Worm (Caenorhabditis elegans) whole organism, L2 larva: Measurements from ENCODE around the gene C50F7.6.
A peak's percentile ranks its signal among the peaks of the same experiment; 100 is the strongest.

Source experiments
- C34F6.9 ChIP-seq: fragments of 150-350 bp; optimal IDR thresholded peaks from 2 replicates; lab custom pipeline; 2014; ENCODE audit warnings: missing biosample characterization, missing genetic modification characterization
- F13H6.1 ChIP-seq: sonication (generic microtip); optimal IDR thresholded peaks from 2 replicates; lab custom pipeline; 2016; ENCODE audit warnings: missing genetic modification characterization, missing compliant biosample characterization
- R02D3.7 ChIP-seq: fragments of 150-350 bp; optimal IDR thresholded peaks from 2 replicates; lab custom pipeline; 2014; ENCODE audit warnings: missing biosample characterization, missing genetic modification characterization
- Y55F3AM.14 ChIP-seq: fragments of 200-800 bp; sonication (Bioruptor generic); optimal IDR thresholded peaks from 2 replicates; lab custom pipeline; 2018; ENCODE audit warnings: mild to moderate bottlenecking, missing genetic modification characterization, missing compliant biosample characterization
- alr-1 ChIP-seq: fragments of 150-350 bp; optimal IDR thresholded peaks from 2 replicates; lab custom pipeline; 2014; ENCODE audit warnings: missing biosample characterization, missing genetic modification characterization
- aly-2 ChIP-seq: fragments of 150-350 bp; optimal IDR thresholded peaks from 2 replicates; lab custom pipeline; 2014; ENCODE audit warnings: missing biosample characterization, missing genetic modification characterization
- blmp-1 ChIP-seq: sonication (generic microtip); optimal IDR thresholded peaks from 2 replicates; lab custom pipeline; 2017; ENCODE audit warnings: missing genetic modification characterization, mild to moderate bottlenecking, missing compliant biosample characterization, antibody characterized with exemption, moderate library complexity; ENCODE audit not compliant: insufficient read depth
- crh-2 ChIP-seq: sonication (generic microtip); optimal IDR thresholded peaks from 2 replicates; lab custom pipeline; 2017; ENCODE audit warnings: missing biosample characterization, missing genetic modification characterization
- egl-27 ChIP-seq: sonication (generic microtip); optimal IDR thresholded peaks from 3 replicates; lab custom pipeline; 2017; ENCODE audit warnings: missing biosample characterization, missing genetic modification reagents, missing genetic modification characterization
- elt-1 ChIP-seq: fragments of 150-350 bp; optimal IDR thresholded peaks from 2 replicates; lab custom pipeline; 2014; ENCODE audit warnings: missing biosample characterization, missing genetic modification characterization
- elt-3 ChIP-seq: sonication (generic microtip); optimal IDR thresholded peaks from 2 replicates; lab custom pipeline; 2017; ENCODE audit warnings: missing biosample characterization, missing genetic modification characterization
- fos-1 ChIP-seq: fragments of 150-350 bp; optimal IDR thresholded peaks from 2 replicates; lab custom pipeline; 2014; ENCODE audit warnings: missing biosample characterization, missing genetic modification characterization
- gmeb-1 ChIP-seq: fragments of 150-350 bp; optimal IDR thresholded peaks from 2 replicates; lab custom pipeline; 2014; ENCODE audit warnings: missing biosample characterization, missing genetic modification characterization
- lin-11 ChIP-seq: fragments of 150-350 bp; sonication (generic microtip); optimal IDR thresholded peaks from 2 replicates; lab custom pipeline; 2014; ENCODE audit warnings: missing biosample characterization, missing genetic modification characterization, inconsistent platforms, mixed read lengths
- lin-13 ChIP-seq: fragments of 150-350 bp; optimal IDR thresholded peaks from 2 replicates; lab custom pipeline; 2014; ENCODE audit warnings: missing biosample characterization, missing genetic modification reagents, missing genetic modification characterization
- lin-39 ChIP-seq: fragments of 150-350 bp; optimal IDR thresholded peaks from 2 replicates; lab custom pipeline; 2014; ENCODE audit warnings: missing biosample characterization, missing genetic modification reagents, missing genetic modification characterization
- lsy-2 ChIP-seq, 2 experiments: fragments of 150-350 bp in 1 of 2; sonication (generic microtip) in 1 of 2; optimal IDR thresholded peaks; 2 replicates each; lab custom pipeline; 2014 to 2017; ENCODE audit warnings: missing biosample characterization in 2 of 2, missing genetic modification characterization in 2 of 2
- mab-5 ChIP-seq: fragments of 150-350 bp; optimal IDR thresholded peaks from 2 replicates; lab custom pipeline; 2014; ENCODE audit warnings: missing biosample characterization, missing genetic modification characterization
- mdl-1 ChIP-seq, 2 experiments: fragments of 150-350 bp in 1 of 2; sonication (generic microtip) in 1 of 2; optimal IDR thresholded peaks; 2 replicates each; lab custom pipeline; 2017; ENCODE audit warnings: missing biosample characterization in 2 of 2, missing genetic modification characterization in 2 of 2
- nhr-10 ChIP-seq: sonication (generic microtip); optimal IDR thresholded peaks from 2 replicates; lab custom pipeline; 2017; ENCODE audit warnings: missing biosample characterization, missing genetic modification characterization
- nhr-12 ChIP-seq: fragments of 150-350 bp; optimal IDR thresholded peaks from 2 replicates; lab custom pipeline; 2014; ENCODE audit warnings: missing biosample characterization, missing genetic modification characterization
- nhr-129 ChIP-seq: fragments of 150-350 bp; optimal IDR thresholded peaks from 2 replicates; lab custom pipeline; 2014; ENCODE audit warnings: missing biosample characterization, missing genetic modification characterization
- nhr-21 ChIP-seq: fragments of 150-350 bp; optimal IDR thresholded peaks from 2 replicates; lab custom pipeline; 2014; ENCODE audit warnings: missing biosample characterization, missing genetic modification characterization
- nhr-23 ChIP-seq: fragments of 150-350 bp; optimal IDR thresholded peaks from 2 replicates; lab custom pipeline; 2014; ENCODE audit warnings: missing biosample characterization, missing genetic modification reagents, missing genetic modification characterization
- nhr-25 ChIP-seq: fragments of 150-350 bp; sonication (generic microtip); optimal IDR thresholded peaks from 3 replicates; lab custom pipeline; 2014; ENCODE audit warnings: missing biosample characterization, missing genetic modification characterization
- nhr-77 ChIP-seq: fragments of 150-350 bp; optimal IDR thresholded peaks from 2 replicates; lab custom pipeline; 2014; ENCODE audit warnings: missing biosample characterization, missing genetic modification characterization
- peb-1 ChIP-seq: fragments of 150-350 bp; optimal IDR thresholded peaks from 2 replicates; lab custom pipeline; 2014; ENCODE audit warnings: missing biosample characterization, missing genetic modification characterization
- sem-4 ChIP-seq: fragments of 150-350 bp; optimal IDR thresholded peaks from 2 replicates; lab custom pipeline; 2014; ENCODE audit warnings: missing biosample characterization, missing genetic modification reagents, missing genetic modification characterization
- skn-1 ChIP-seq: sonication (generic microtip); optimal IDR thresholded peaks from 2 replicates; lab custom pipeline; 2017; ENCODE audit warnings: missing biosample characterization, missing genetic modification characterization
- sma-3 ChIP-seq: sonication (generic microtip); optimal IDR thresholded peaks from 2 replicates; lab custom pipeline; 2016; ENCODE audit warnings: missing genetic modification reagents, missing genetic modification characterization, missing compliant biosample characterization
- sma-9 ChIP-seq, 2 experiments: fragments of 150-350 bp in 1 of 2; sonication (generic microtip) in 1 of 2; optimal IDR thresholded peaks; 2 replicates each; lab custom pipeline; 2014 to 2016; ENCODE audit warnings: missing genetic modification characterization in 2 of 2, mild to moderate bottlenecking in 1 of 2, missing biosample characterization in 1 of 2, missing compliant biosample characterization in 1 of 2, missing genetic modification reagents in 1 of 2, moderate library complexity in 1 of 2
- snpc-4 ChIP-seq: fragments of 150-350 bp; optimal IDR thresholded peaks from 2 replicates; lab custom pipeline; 2014; ENCODE audit warnings: missing biosample characterization, missing genetic modification characterization
- unc-39 ChIP-seq: fragments of 150-350 bp; optimal IDR thresholded peaks from 2 replicates; lab custom pipeline; 2014; ENCODE audit warnings: missing biosample characterization, missing genetic modification characterization
- unc-55 ChIP-seq: fragments of 150-350 bp; sonication (generic microtip); optimal IDR thresholded peaks from 3 replicates; lab custom pipeline; 2014; ENCODE audit warnings: missing biosample characterization, missing genetic modification reagents, missing genetic modification characterization
- unc-62 ChIP-seq: fragments of 150-350 bp; optimal IDR thresholded peaks from 2 replicates; lab custom pipeline; 2014; ENCODE audit warnings: missing biosample characterization, missing genetic modification reagents, missing genetic modification characterization
- zag-1 ChIP-seq: fragments of 150-350 bp; optimal IDR thresholded peaks from 2 replicates; lab custom pipeline; 2014; ENCODE audit warnings: missing biosample characterization, missing genetic modification characterization
- ztf-1 ChIP-seq: fragments of 200-800 bp; sonication (Bioruptor generic); conservative IDR thresholded peaks from 2 replicates; pipeline ENCODE4 v1.3.6; 2022; ENCODE audit warnings: missing genetic modification characterization, missing compliant biosample characterization
- ztf-11 ChIP-seq: sonication (generic microtip); optimal IDR thresholded peaks from 2 replicates; lab custom pipeline; 2017; ENCODE audit warnings: missing biosample characterization, missing genetic modification characterization

Gene C50F7.6

ce11 chrIV:7712252-7712651, 10.7 kb downstream of the C50F7.6 start:
- no peak for TF ChIP-seq fos-1 (tag; lab: Kevin White, UChicago)
- TF ChIP-seq lsy-2 (tag; optimal IDR thresholded peaks at IDR 0.05; lab: Kevin White, UChicago), result no peak
- no peak for TF ChIP-seq unc-55
- no peak for TF ChIP-seq gmeb-1 (tag; lab: Kevin White, UChicago)
- TF ChIP-seq zag-1, result no peak
- TF ChIP-seq peb-1 (tag; lab: Kevin White, UChicago), result no peak
- TF ChIP-seq nhr-23, result no peak
- TF ChIP-seq egl-27, result no peak
- no peak for TF ChIP-seq blmp-1 (tag; lab: Kevin White, UChicago)
- TF ChIP-seq sma-9 (GFP tag; optimal IDR thresholded peaks at IDR 0.05; lab: Kevin White, UChicago), result no peak
- TF ChIP-seq sma-9 (tag; optimal IDR thresholded peaks at IDR 0.05; lab: Kevin White, UChicago), result no peak
- TF ChIP-seq elt-1, result no peak
- TF ChIP-seq R02D3.7 (tag; lab: Kevin White, UChicago), result no peak
- TF ChIP-seq nhr-25 (tag; lab: Kevin White, UChicago), result no peak
- no peak for TF ChIP-seq aly-2 (tag; lab: Kevin White, UChicago)
- TF ChIP-seq ztf-11 (tag; lab: Kevin White, UChicago), result no peak
- TF ChIP-seq, all 48 proteins: peak for 0

- peak; percentile 12 for TF ChIP-seq nhr-129
- TF ChIP-seq crh-2 (tag; lab: Kevin White, UChicago), result peak; percentile 49
- no peak for TF ChIP-seq blmp-1 (tag; lab: Kevin White, UChicago)
- TF ChIP-seq fos-1 (tag; lab: Kevin White, UChicago), result peak; percentile 99
- peak; percentile 62 for TF ChIP-seq sma-9 (GFP tag; optimal IDR thresholded peaks at IDR 0.05; lab: Kevin White, UChicago)
- TF ChIP-seq sma-9 (tag; optimal IDR thresholded peaks at IDR 0.05; lab: Kevin White, UChicago), result no peak
Measured at ce11 chrIV:7710824-7711223, 12.2 kb downstream of the C50F7.6 start, which contains the start of gene nhr-8. nhr-8 (plus strand) TSS chrIV:7710983.

ce11 chrIV:7709701-7710100, 13.3 kb downstream of the C50F7.6 start, which contains the start of the genes mrpl-1, emc-6 and mrps-24:
mrpl-1 (minus strand) TSS chrIV:7709701.
emc-6 (minus strand) TSS chrIV:7709736.
mrps-24 (plus strand) TSS chrIV:7710045.
- TF ChIP-seq lin-39 (tag; lab: Kevin White, UChicago), result no peak
- TF ChIP-seq nhr-23, result no peak
- TF ChIP-seq nhr-10, result no peak
- TF ChIP-seq skn-1 (tag; lab: Kevin White, UChicago), result peak; percentile 56
- TF ChIP-seq sma-3 (GFP tag; lab: Kevin White, UChicago), result peak; percentile 48
- TF ChIP-seq Y55F3AM.14, result no peak
- peak; percentile 91 for TF ChIP-seq sem-4 (tag; lab: Kevin White, UChicago)
- TF ChIP-seq nhr-21, result no peak
- TF ChIP-seq sma-9 (GFP tag; optimal IDR thresholded peaks at IDR 0.05; lab: Kevin White, UChicago), result peak; percentile 43
- no peak for TF ChIP-seq sma-9 (tag; optimal IDR thresholded peaks at IDR 0.05; lab: Kevin White, UChicago)
- TF ChIP-seq lin-11 (tag; lab: Kevin White, UChicago), result no peak
- peak; percentile 50 for TF ChIP-seq nhr-25 (tag; lab: Kevin White, UChicago)
- no peak for TF ChIP-seq unc-62 (GFP tag; lab: Kevin White, UChicago)
- TF ChIP-seq lin-13 (GFP tag; lab: Kevin White, UChicago), result peak; percentile 58
- peak; percentile 29 for TF ChIP-seq mab-5 (tag; lab: Kevin White, UChicago)
- peak; percentile 73 for TF ChIP-seq crh-2 (tag; lab: Kevin White, UChicago)
- TF ChIP-seq C34F6.9 (tag; lab: Kevin White, UChicago), result peak; percentile 82
- TF ChIP-seq gmeb-1 (tag; lab: Kevin White, UChicago), result peak; percentile 63
- TF ChIP-seq aly-2 (tag; lab: Kevin White, UChicago), result no peak
- TF ChIP-seq ztf-1 (GFP tag; lab: Robert Waterston, UW), result no peak
- peak; percentile 13 for TF ChIP-seq nhr-129
- no peak for TF ChIP-seq alr-1 (tag; lab: Kevin White, UChicago)
- peak; percentile 48 to 83 for TF ChIP-seq lsy-2 (tag; optimal IDR thresholded peaks at IDR 0.05; lab: Kevin White, UChicago)
- TF ChIP-seq fos-1 (tag; lab: Kevin White, UChicago), result peak; percentile 51
- TF ChIP-seq F13H6.1 (tag; lab: Kevin White, UChicago), result peak; percentile 44
- TF ChIP-seq nhr-77, result no peak
- no peak for TF ChIP-seq unc-39 (tag; lab: Kevin White, UChicago)
- peak; percentile 89 for TF ChIP-seq unc-55
- no peak for TF ChIP-seq peb-1 (tag; lab: Kevin White, UChicago)
- TF ChIP-seq nhr-12 (tag; lab: Kevin White, UChicago), result no peak
- no peak for TF ChIP-seq mdl-1 (tag; optimal IDR thresholded peaks at IDR 0.05; lab: Kevin White, UChicago)
- TF ChIP-seq ztf-11 (tag; lab: Kevin White, UChicago), result no peak
- TF ChIP-seq snpc-4 (tag; lab: Kevin White, UChicago), result peak; percentile 45
- no peak for TF ChIP-seq elt-3 (tag; lab: Kevin White, UChicago)
- TF ChIP-seq, all 48 proteins: peak for 16
